Worm (Caenorhabditis elegans) whole organism, young adult: ENCODE data around the gene gfat-2.

Source experiments
- B0035.1 ChIP-seq: sonication (generic microtip); optimal IDR thresholded peaks from 2 replicates; lab custom pipeline; 2016; ENCODE audit warnings: missing genetic modification characterization, mild to moderate bottlenecking, missing compliant biosample characterization, missing genotype, missing genetic modification reagents
- C06A6.2 ChIP-seq: fragments of 200-800 bp; sonication (Bioruptor generic); conservative IDR thresholded peaks from 2 replicates; pipeline ENCODE4 v1.3.6; 2022; ENCODE audit warnings: missing genetic modification characterization, missing compliant biosample characterization
- C17E4.6 ChIP-seq: fragments of 200-800 bp; sonication (Bioruptor generic); IDR thresholded peaks from 2 replicates; pipeline ENCODE4 v1.3.6; 2022; ENCODE audit warnings: missing genetic modification reagents, missing genetic modification characterization, missing compliant biosample characterization
- F33H1.4 ChIP-seq: fragments of 200-800 bp; sonication (Bioruptor generic); IDR thresholded peaks from 2 replicates; pipeline ENCODE4 v1.3.6; 2022; ENCODE audit warnings: missing genetic modification reagents, missing genetic modification characterization, missing compliant biosample characterization
- F37B4.10 ChIP-seq: fragments of 200-800 bp; sonication (Bioruptor generic); IDR thresholded peaks from 2 replicates; pipeline ENCODE4 v1.3.6; 2022; ENCODE audit warnings: missing genetic modification characterization, missing compliant biosample characterization
- F39B2.1 ChIP-seq: fragments of 200-800 bp; sonication (Bioruptor generic); IDR thresholded peaks from 2 replicates; pipeline ENCODE4 v1.3.6; 2022; ENCODE audit warnings: missing genetic modification reagents, missing genetic modification characterization, missing compliant biosample characterization
- K11D2.4 ChIP-seq: fragments of 200-800 bp; sonication (Bioruptor generic); IDR thresholded peaks from 2 replicates; pipeline ENCODE4 v1.3.6; 2022; ENCODE audit warnings: missing genetic modification reagents, missing genetic modification characterization, missing compliant biosample characterization
- T26A5.8 ChIP-seq: sonication (generic microtip); optimal IDR thresholded peaks from 2 replicates; lab custom pipeline; 2016; ENCODE audit warnings: missing genetic modification characterization, missing compliant biosample characterization
- Y67H2A.10 ChIP-seq: fragments of 200-800 bp; sonication (Bioruptor generic); conservative IDR thresholded peaks from 2 replicates; pipeline ENCODE4 v1.3.6; 2022; ENCODE audit warnings: missing genetic modification reagents, missing genetic modification characterization, missing compliant biosample characterization
- Y95B8A.8 ChIP-seq: fragments of 200-800 bp; sonication (Bioruptor generic); IDR thresholded peaks from 2 replicates; pipeline ENCODE4 v1.3.6; 2022; ENCODE audit warnings: missing genetic modification reagents, missing genetic modification characterization, missing compliant biosample characterization
- aptf-2 ChIP-seq: fragments of 200-800 bp; sonication (Bioruptor generic); conservative IDR thresholded peaks from 2 replicates; pipeline ENCODE4 v1.3.6; 2022; ENCODE audit warnings: missing genetic modification reagents, missing genetic modification characterization, missing compliant biosample characterization
- athp-1 ChIP-seq: sonication (generic microtip); optimal IDR thresholded peaks from 2 replicates; lab custom pipeline; 2017; ENCODE audit warnings: mild to moderate bottlenecking, missing genetic modification characterization, missing compliant biosample characterization
- bed-2 ChIP-seq: fragments of 200-800 bp; sonication (Bioruptor generic); IDR thresholded peaks from 2 replicates; pipeline ENCODE4 v1.3.6; 2022; ENCODE audit warnings: missing genetic modification reagents, missing genetic modification characterization, missing compliant biosample characterization
- ccch-3 ChIP-seq: fragments of 200-800 bp; sonication (Bioruptor generic); optimal IDR thresholded peaks from 2 replicates; lab custom pipeline; 2018; ENCODE audit warnings: mild to moderate bottlenecking, missing genetic modification characterization, missing compliant biosample characterization
- cebp-2 ChIP-seq: fragments of 200-800 bp; sonication (Bioruptor generic); IDR thresholded peaks from 2 replicates; pipeline ENCODE4 v1.3.6; 2022; ENCODE audit warnings: missing genetic modification characterization, missing compliant biosample characterization
- ceh-100 ChIP-seq: fragments of 200-800 bp; sonication (Bioruptor generic); IDR thresholded peaks from 2 replicates; pipeline ENCODE4 v1.3.6; 2022; ENCODE audit warnings: missing genetic modification reagents, missing genetic modification characterization, missing compliant biosample characterization
- ceh-58 ChIP-seq: fragments of 200-800 bp; sonication (Bioruptor generic); IDR thresholded peaks from 2 replicates; pipeline ENCODE4 v1.3.6; 2022; ENCODE audit warnings: missing genetic modification characterization, missing compliant biosample characterization
- dpl-1 ChIP-seq: fragments of 150-350 bp; optimal IDR thresholded peaks from 2 replicates; lab custom pipeline; 2014; ENCODE audit warnings: missing biosample characterization, missing genetic modification reagents, missing genetic modification characterization
- efl-1 ChIP-seq: fragments of 150-350 bp; optimal IDR thresholded peaks from 2 replicates; lab custom pipeline; 2014; ENCODE audit warnings: missing biosample characterization, missing genetic modification reagents, missing genetic modification characterization
- egrh-3 ChIP-seq: fragments of 200-800 bp; sonication (Bioruptor generic); IDR thresholded peaks from 2 replicates; pipeline ENCODE4 v1.3.6; 2022; ENCODE audit warnings: missing genetic modification reagents, missing genetic modification characterization, missing compliant biosample characterization
- let-526 ChIP-seq: fragments of 200-800 bp; sonication (Bioruptor generic); IDR thresholded peaks from 2 replicates; pipeline ENCODE4 v1.3.6; 2022; ENCODE audit warnings: missing genetic modification reagents, missing genetic modification characterization, missing compliant biosample characterization
- let-607 ChIP-seq, 2 experiments: fragments of 200-800 bp in 1 of 2; sonication (Bioruptor generic) in 1 of 2; sonication (generic microtip) in 1 of 2; optimal IDR thresholded peaks; 2 replicates each; lab custom pipeline; 2016 to 2018; ENCODE audit warnings: mild to moderate bottlenecking in 2 of 2, missing compliant biosample characterization in 2 of 2, missing genetic modification characterization in 2 of 2, moderate library complexity in 2 of 2, missing genotype in 1 of 2
- madf-6 ChIP-seq: fragments of 200-800 bp; sonication (Bioruptor generic); IDR thresholded peaks from 2 replicates; pipeline ENCODE4 v1.3.6; 2022; ENCODE audit warnings: missing genetic modification reagents, missing genetic modification characterization, missing compliant biosample characterization
- mel-28 ChIP-seq: sonication (generic microtip); optimal IDR thresholded peaks from 2 replicates; lab custom pipeline; 2016; ENCODE audit warnings: borderline replicate concordance, mild to moderate bottlenecking, missing genetic modification characterization, missing compliant biosample characterization
- mxl-1 ChIP-seq: sonication (generic microtip); optimal IDR thresholded peaks from 2 replicates; lab custom pipeline; 2016; ENCODE audit warnings: missing genetic modification characterization, missing compliant biosample characterization
- nhr-179 ChIP-seq: sonication (generic microtip); optimal IDR thresholded peaks from 2 replicates; lab custom pipeline; 2016; ENCODE audit warnings: mild to moderate bottlenecking, missing genetic modification characterization, missing compliant biosample characterization
- nhr-90 ChIP-seq: sonication (generic microtip); optimal IDR thresholded peaks from 2 replicates; lab custom pipeline; 2016; ENCODE audit warnings: missing genotype, mild to moderate bottlenecking, missing genetic modification characterization, missing compliant biosample characterization
- rcor-1 ChIP-seq: fragments of 200-800 bp; sonication (Bioruptor generic); IDR thresholded peaks from 2 replicates; pipeline ENCODE4 v1.3.6; 2022; ENCODE audit warnings: missing genetic modification reagents, missing genetic modification characterization, missing compliant biosample characterization
- rec-8 ChIP-seq, 2 experiments: sonication (generic microtip); optimal IDR thresholded peaks; 2 replicates each; lab custom pipeline; 2016; ENCODE audit warnings: mild to moderate bottlenecking in 2 of 2, missing genetic modification characterization in 2 of 2, missing genetic modification reagents in 2 of 2, missing genotype in 2 of 2, missing biosample characterization in 1 of 2, missing compliant biosample characterization in 1 of 2, moderate library complexity in 1 of 2
- repo-1 ChIP-seq: sonication (generic microtip); optimal IDR thresholded peaks from 2 replicates; lab custom pipeline; 2017; ENCODE audit warnings: mild to moderate bottlenecking, missing genetic modification characterization, missing compliant biosample characterization
- snpc-1.1 ChIP-seq: sonication (generic microtip); optimal IDR thresholded peaks from 2 replicates; lab custom pipeline; 2017; ENCODE audit warnings: missing genetic modification characterization, mild to moderate bottlenecking, missing compliant biosample characterization, antibody characterized with exemption, moderate library complexity, missing genotype, missing genetic modification reagents; ENCODE audit not compliant: insufficient read depth
- snpc-1.3 ChIP-seq: sonication (generic microtip); optimal IDR thresholded peaks from 2 replicates; lab custom pipeline; 2017; ENCODE audit warnings: missing genetic modification characterization, mild to moderate bottlenecking, missing compliant biosample characterization, antibody characterized with exemption, moderate library complexity, missing genotype, missing genetic modification reagents; ENCODE audit not compliant: insufficient read depth
- somi-1 ChIP-seq: fragments of 200-800 bp; sonication (Bioruptor generic); optimal IDR thresholded peaks from 2 replicates; lab custom pipeline; 2018; ENCODE audit warnings: mild to moderate bottlenecking, missing genetic modification characterization, missing compliant biosample characterization
- tlf-1 ChIP-seq: fragments of 200-800 bp; sonication (Bioruptor generic); optimal IDR thresholded peaks from 2 replicates; lab custom pipeline; 2018; ENCODE audit warnings: mild to moderate bottlenecking, missing genetic modification characterization, missing compliant biosample characterization
- ztf-22 ChIP-seq: fragments of 200-800 bp; sonication (Bioruptor generic); optimal IDR thresholded peaks from 2 replicates; lab custom pipeline; 2018; ENCODE audit warnings: mild to moderate bottlenecking, missing genetic modification characterization, moderate library complexity, missing compliant biosample characterization
- ztf-25 ChIP-seq: fragments of 200-800 bp; sonication (Bioruptor generic); IDR thresholded peaks from 2 replicates; pipeline ENCODE4 v1.3.6; 2022; ENCODE audit warnings: missing genetic modification reagents, missing genetic modification characterization, missing compliant biosample characterization
- ztf-26 ChIP-seq: sonication (generic microtip); optimal IDR thresholded peaks from 2 replicates; lab custom pipeline; 2017; ENCODE audit warnings: missing genetic modification characterization, missing compliant biosample characterization

Gene gfat-2

DNA sequence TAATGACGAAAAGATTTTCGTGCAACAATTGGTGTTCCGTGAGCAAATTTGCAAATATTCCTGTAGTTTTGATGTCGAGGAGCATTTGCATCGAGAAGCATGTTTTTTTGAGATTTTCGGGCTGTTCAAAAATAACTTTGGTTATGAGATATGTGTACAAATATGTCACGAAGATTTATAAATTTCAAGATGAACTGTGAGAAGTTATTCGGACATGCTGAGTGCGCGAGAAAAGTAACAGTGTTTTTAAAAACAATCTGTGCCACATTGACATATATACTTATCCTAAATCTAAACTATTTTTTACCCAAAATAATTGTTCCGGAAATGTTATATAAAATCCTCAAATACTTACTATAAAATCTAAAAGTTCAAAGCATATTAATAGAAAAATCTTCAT is 11.7 kb downstream of the gfat-2 start, which contains the start of gene F22B3.7:
Gene F22B3.7, minus strand, starts transcription at position 101 of the 400 bp plus-strand sequence.
- no peak for TF ChIP-seq efl-1 (GFP tag; lab: Kevin White, UChicago)
- TF ChIP-seq K11D2.4 (GFP tag; lab: Robert Waterston, UW): no peak
- no peak for TF ChIP-seq snpc-1.3 (tag; lab: Kevin White, UChicago)
- no peak for TF ChIP-seq let-526 (GFP tag; lab: Robert Waterston, UW)
- no peak for TF ChIP-seq somi-1 (GFP tag; lab: Kevin White, UChicago)
- no peak for TF ChIP-seq C17E4.6 (GFP tag; lab: Robert Waterston, UW)
- no peak for TF ChIP-seq nhr-90
- no peak for TF ChIP-seq cebp-2
- no peak for TF ChIP-seq mxl-1
- no peak for TF ChIP-seq ztf-26 (tag; lab: Kevin White, UChicago)
- no peak for TF ChIP-seq repo-1
- no peak for TF ChIP-seq let-607 (tag; optimal IDR thresholded peaks at IDR 0.05; lab: Kevin White, UChicago)
- TF ChIP-seq F37B4.10 (GFP tag; lab: Robert Waterston, UW): no peak
- TF ChIP-seq, all 124 proteins: peak for 0

DNA sequence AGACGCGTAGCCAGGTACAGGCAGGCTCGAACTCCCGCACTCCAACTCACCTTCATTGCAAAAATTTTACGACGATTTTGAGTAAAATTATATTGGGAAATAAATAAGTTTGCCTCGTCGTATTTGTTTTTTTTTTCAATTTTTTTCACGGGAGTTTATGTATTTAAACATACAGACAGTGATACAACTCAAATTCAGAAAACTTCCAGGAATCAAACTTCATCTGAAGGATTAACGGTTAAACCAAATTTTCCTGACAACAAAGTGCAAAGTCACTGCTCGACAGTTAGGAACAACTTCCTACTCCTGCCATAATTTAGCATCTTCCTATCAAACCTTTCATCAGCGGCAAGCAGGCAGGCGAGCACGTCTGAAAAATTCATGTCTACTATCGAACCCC is 14.8 kb downstream of the gfat-2 start, which contains the start of gene F22B3.8:
Gene F22B3.8, minus strand, starts transcription at position 101 of the 400 bp plus-strand sequence.
- TF ChIP-seq B0035.1 (tag; lab: Kevin White, UChicago) (no peak), ztf-25 (GFP tag; lab: Robert Waterston, UW) (no peak), dpl-1 (GFP tag; lab: Kevin White, UChicago) (no peak), T26A5.8 (no peak), Y67H2A.10 (GFP tag; lab: Robert Waterston, UW) (no peak), ceh-100 (GFP tag; lab: Robert Waterston, UW) (no peak), F39B2.1 (GFP tag; lab: Robert Waterston, UW) (no peak), snpc-1.1 (tag; lab: Kevin White, UChicago) (no peak), ceh-58 (GFP tag; lab: Robert Waterston, UW) (no peak), athp-1 (tag; lab: Kevin White, UChicago) (no peak), rec-8 (tag; optimal IDR thresholded peaks at IDR 0.05; lab: Kevin White, UChicago) (no peak), bed-2 (GFP tag; lab: Robert Waterston, UW) (no peak), Y95B8A.8 (GFP tag; lab: Robert Waterston, UW) (no peak)
- TF ChIP-seq, all 124 proteins: peak for 0

DNA sequence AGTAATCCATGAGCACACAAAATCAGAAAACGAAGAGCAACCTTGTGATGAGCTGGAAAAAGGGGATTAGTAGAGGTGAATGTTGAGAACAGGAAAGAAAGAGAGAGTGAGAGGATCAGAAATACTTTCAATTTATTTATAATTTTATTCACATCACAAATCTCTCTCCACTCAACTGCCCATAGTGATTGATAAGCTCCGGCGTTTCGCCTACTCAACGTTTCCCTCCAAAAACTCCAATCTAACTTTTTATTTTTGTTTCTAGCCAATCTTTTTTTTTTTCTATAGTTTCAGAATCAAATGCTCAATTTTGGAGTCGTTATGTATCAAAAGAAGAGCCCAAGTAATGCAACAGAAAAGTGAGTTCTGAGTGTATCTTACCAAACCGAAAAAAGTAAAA is 15.4 kb downstream of the gfat-2 start, which contains the start of gene kin-4:
Gene kin-4, plus strand, starts transcription at position 301 of the 400 bp plus-strand sequence.
- TF ChIP-seq nhr-179 (no peak), ccch-3 (GFP tag; lab: Kevin White, UChicago) (no peak), ztf-22 (no peak), F33H1.4 (GFP tag; lab: Robert Waterston, UW) (no peak), rcor-1 (GFP tag; lab: Robert Waterston, UW) (no peak), mel-28 (tag; lab: Kevin White, UChicago) (no peak), aptf-2 (GFP tag; lab: Robert Waterston, UW) (no peak), egrh-3 (GFP tag; lab: Robert Waterston, UW) (no peak)

DNA sequence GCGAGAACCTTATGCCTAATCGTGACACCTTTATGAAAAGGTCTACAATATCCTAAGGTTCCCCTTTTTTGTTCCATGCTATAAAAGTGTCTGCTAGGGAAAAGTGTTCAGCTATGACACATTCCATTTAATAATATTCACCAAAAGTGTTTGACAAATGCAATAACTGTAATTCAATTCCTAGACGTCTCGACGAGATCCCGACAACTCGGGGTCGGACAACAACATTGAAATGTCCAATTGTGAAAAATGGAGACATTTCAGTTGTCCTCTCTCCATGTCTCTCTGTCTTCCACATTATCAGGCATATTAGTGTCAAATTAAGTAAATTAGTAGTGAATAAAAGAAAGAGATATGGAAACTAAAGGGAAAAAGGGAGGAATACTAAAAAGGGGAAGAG is 21.4 kb downstream of the gfat-2 start:
- TF ChIP-seq madf-6 (GFP tag; lab: Robert Waterston, UW) (no peak), C06A6.2 (no peak), tlf-1 (GFP tag; lab: Kevin White, UChicago) (no peak), somi-1 (GFP tag; lab: Kevin White, UChicago) (no peak)
